Fruit fly (Drosophila melanogaster) whole organism, embryonic: ENCODE results near the gene chrb.

Source experiments
- Blimp-1 ChIP-seq: fragments of 200-800 bp; sonication (Bioruptor generic); optimal IDR thresholded peaks from 3 replicates; lab custom pipeline; 2018; ENCODE audit warnings: missing biosample characterization, missing genetic modification characterization, mild to moderate bottlenecking, moderate library complexity, missing genetic modification reagents
- CG10321 ChIP-seq: fragments of 200-800 bp; sonication (Bioruptor generic); IDR thresholded peaks from 2 replicates; pipeline ENCODE4 v1.3.6; 2022; ENCODE audit warnings: missing biosample characterization, missing genetic modification characterization
- CG10565 ChIP-seq: fragments of 200-800 bp; sonication (Bioruptor generic); optimal IDR thresholded peaks from 3 replicates; lab custom pipeline; 2016; ENCODE audit warnings: missing biosample characterization, mild to moderate bottlenecking, missing genetic modification characterization
- CG11398 ChIP-seq: fragments of 200-800 bp; sonication (Bioruptor generic); optimal IDR thresholded peaks from 2 replicates; lab custom pipeline; 2016; ENCODE audit warnings: missing biosample characterization, missing genetic modification characterization
- CG12071 ChIP-seq: fragments of 200-800 bp; sonication (Bioruptor generic); optimal IDR thresholded peaks from 3 replicates; lab custom pipeline; 2018; ENCODE audit warnings: missing biosample characterization, mild to moderate bottlenecking, missing genetic modification characterization
- CG12155 ChIP-seq: fragments of 200-800 bp; sonication (Bioruptor generic); optimal IDR thresholded peaks from 3 replicates; lab custom pipeline; 2016; ENCODE audit warnings: missing biosample characterization, missing genetic modification characterization
- CG12236 ChIP-seq: fragments of 200-800 bp; sonication (Bioruptor generic); optimal IDR thresholded peaks from 2 replicates; lab custom pipeline; 2016; ENCODE audit warnings: missing biosample characterization, missing genetic modification characterization
- CG13624 ChIP-seq: fragments of 200-800 bp; sonication (Bioruptor generic); optimal IDR thresholded peaks from 2 replicates; lab custom pipeline; 2016; ENCODE audit warnings: missing biosample characterization, missing genetic modification characterization
- CG1647 ChIP-seq: fragments of 200-800 bp; sonication (Bioruptor generic); optimal IDR thresholded peaks from 3 replicates; lab custom pipeline; 2016; ENCODE audit warnings: missing biosample characterization, missing genetic modification characterization
- CG16863 ChIP-seq: fragments of 200-800 bp; sonication (Bioruptor generic); optimal IDR thresholded peaks from 3 replicates; lab custom pipeline; 2016; ENCODE audit warnings: missing biosample characterization, missing genetic modification characterization
- CG17568 ChIP-seq: fragments of 200-800 bp; sonication (Bioruptor generic); optimal IDR thresholded peaks from 2 replicates; lab custom pipeline; 2018; ENCODE audit warnings: missing biosample characterization, mild to moderate bottlenecking, missing genetic modification characterization, moderate library complexity
- CG18599 ChIP-seq: fragments of 200-800 bp; sonication (Bioruptor generic); optimal IDR thresholded peaks from 3 replicates; lab custom pipeline; 2017; ENCODE audit warnings: missing biosample characterization, missing genetic modification characterization, mild to moderate bottlenecking, moderate library complexity, missing genetic modification reagents
- CG18619 ChIP-seq: fragments of 200-800 bp; sonication (Bioruptor generic); optimal IDR thresholded peaks from 3 replicates; lab custom pipeline; 2017; ENCODE audit warnings: missing biosample characterization, mild to moderate bottlenecking, missing genetic modification characterization
- CG3163 ChIP-seq: fragments of 200-800 bp; sonication (Bioruptor generic); optimal IDR thresholded peaks from 3 replicates; lab custom pipeline; 2016; ENCODE audit warnings: missing biosample characterization, missing genetic modification characterization
- CG34376 ChIP-seq: fragments of 200-800 bp; sonication (Bioruptor generic); optimal IDR thresholded peaks from 2 replicates; lab custom pipeline; 2018; ENCODE audit warnings: missing biosample characterization, mild to moderate bottlenecking, missing genetic modification characterization
- CG3847 ChIP-seq: fragments of 200-800 bp; sonication (Bioruptor generic); IDR thresholded peaks from 2 replicates; pipeline ENCODE4 v1.3.6; 2022; ENCODE audit warnings: missing biosample characterization, missing genetic modification characterization
- Dbx ChIP-seq: fragments of 200-800 bp; sonication (Bioruptor generic); IDR thresholded peaks from 3 replicates; pipeline ENCODE4 v1.3.6; 2022; ENCODE audit warnings: missing biosample characterization, missing genetic modification characterization
- Dll ChIP-seq: fragments of 200-800 bp; sonication (Bioruptor generic); IDR thresholded peaks from 4 replicates; pipeline ENCODE4 v1.3.6; 2022; ENCODE audit warnings: missing biosample characterization, missing genetic modification characterization; ENCODE audit not compliant: partially characterized antibody
- Drgx ChIP-seq: fragments of 200-800 bp; sonication (Bioruptor generic); IDR thresholded peaks from 2 replicates; pipeline ENCODE4 v1.3.6; 2022; ENCODE audit warnings: missing biosample characterization, missing genetic modification characterization
- Kr ChIP-seq: fragments of 200-800 bp; sonication (Bioruptor generic); optimal IDR thresholded peaks from 2 replicates; lab custom pipeline; 2017; ENCODE audit warnings: missing biosample characterization, mild to moderate bottlenecking, missing genetic modification characterization
- Max ChIP-seq: fragments of 200-800 bp; sonication (Bioruptor generic); optimal IDR thresholded peaks from 2 replicates; lab custom pipeline; 2016; ENCODE audit warnings: missing biosample characterization, mild to moderate bottlenecking, missing genetic modification characterization
- Med ChIP-seq: fragments of 200-800 bp; sonication (Bioruptor generic); peaks from one replicate; lab custom pipeline; 2016; ENCODE audit warnings: missing biosample characterization, missing genetic modification characterization, mild to moderate bottlenecking, inconsistent platforms, moderate library complexity
- Oli ChIP-seq: fragments of 200-800 bp; sonication (Bioruptor generic); optimal IDR thresholded peaks from 2 replicates; lab custom pipeline; 2018; ENCODE audit warnings: missing biosample characterization, mild to moderate bottlenecking, missing genetic modification characterization, moderate library complexity
- Rx ChIP-seq: fragments of 200-800 bp; sonication (Bioruptor generic); IDR thresholded peaks from 2 replicates; pipeline ENCODE4 v1.3.6; 2022; ENCODE audit warnings: missing biosample characterization, missing genetic modification characterization
- Sin3A ChIP-seq: fragments of >200 bp; optimal IDR thresholded peaks from 2 replicates; lab custom pipeline; 2018
- Trl ChIP-seq, 3 experiments: fragments of >200 bp in 2 of 3; fragments of 200-800 bp in 1 of 3; sonication (Bioruptor generic) in 1 of 3; optimal IDR thresholded peaks; 2 replicates in 1 of 3; 3 replicates in 2 of 3; lab custom pipeline; 2016 to 2017; ENCODE audit warnings: missing biosample characterization in 1 of 3, missing genetic modification characterization in 1 of 3
- al ChIP-seq: fragments of 200-800 bp; sonication (Bioruptor generic); IDR thresholded peaks from 2 replicates; pipeline ENCODE4 v1.3.6; 2022; ENCODE audit warnings: missing biosample characterization, missing genetic modification characterization
- ara ChIP-seq: fragments of 200-800 bp; sonication (Bioruptor generic); IDR thresholded peaks from 2 replicates; pipeline ENCODE4 v1.3.6; 2022; ENCODE audit warnings: missing biosample characterization, missing genetic modification characterization
- bsh ChIP-seq, 2 experiments: fragments of 200-800 bp; sonication (Bioruptor generic); optimal IDR thresholded peaks; 2 replicates each; lab custom pipeline; 2017 to 2018; ENCODE audit warnings: mild to moderate bottlenecking in 2 of 2, missing biosample characterization in 2 of 2, missing genetic modification characterization in 2 of 2, moderate library complexity in 1 of 2
- btn ChIP-seq: fragments of 200-800 bp; sonication (Bioruptor generic); optimal IDR thresholded peaks from 2 replicates; lab custom pipeline; 2016; ENCODE audit warnings: missing biosample characterization, missing genetic modification characterization
- cwo ChIP-seq: fragments of 200-800 bp; sonication (Bioruptor generic); optimal IDR thresholded peaks from 3 replicates; lab custom pipeline; 2017; ENCODE audit warnings: missing biosample characterization, missing genetic modification characterization, mild to moderate bottlenecking, moderate library complexity, missing genetic modification reagents
- dpn ChIP-seq, 2 experiments: fragments of 200-800 bp; sonication (Bioruptor generic); optimal IDR thresholded peaks; 3 replicates each; lab custom pipeline; 2016; ENCODE audit warnings: missing biosample characterization in 2 of 2, missing genetic modification characterization in 2 of 2
- dysf ChIP-seq: fragments of 200-800 bp; sonication (Bioruptor generic); IDR thresholded peaks from 3 replicates; pipeline ENCODE4 v1.3.6; 2022; ENCODE audit warnings: missing biosample characterization, missing genetic modification characterization
- gce ChIP-seq: fragments of 200-800 bp; sonication (Bioruptor generic); IDR thresholded peaks from 3 replicates; pipeline ENCODE4 v1.3.6; 2022; ENCODE audit warnings: missing biosample characterization, missing genetic modification characterization
- gcm ChIP-seq: fragments of 200-800 bp; sonication (Bioruptor generic); optimal IDR thresholded peaks from 2 replicates; lab custom pipeline; 2019; ENCODE audit warnings: missing biosample characterization, mild to moderate bottlenecking, missing genetic modification characterization, moderate library complexity
- luna ChIP-seq: fragments of 200-800 bp; sonication (Bioruptor generic); optimal IDR thresholded peaks from 2 replicates; lab custom pipeline; 2016; ENCODE audit warnings: missing biosample characterization, missing genetic modification characterization
- mirr ChIP-seq: fragments of 200-800 bp; sonication (Bioruptor generic); optimal IDR thresholded peaks from 3 replicates; lab custom pipeline; 2018; ENCODE audit warnings: missing biosample characterization, mild to moderate bottlenecking, missing genetic modification characterization
- p53 ChIP-seq: fragments of 200-800 bp; sonication (Bioruptor generic); optimal IDR thresholded peaks from 2 replicates; lab custom pipeline; 2016; ENCODE audit warnings: missing biosample characterization, missing genetic modification characterization
- pros ChIP-seq: fragments of 200-800 bp; sonication (Bioruptor generic); optimal IDR thresholded peaks from 3 replicates; lab custom pipeline; 2019; ENCODE audit warnings: missing biosample characterization, mild to moderate bottlenecking, missing genetic modification characterization, moderate library complexity
- repo ChIP-seq: fragments of 200-800 bp; sonication (Bioruptor generic); optimal IDR thresholded peaks from 2 replicates; lab custom pipeline; 2016; ENCODE audit warnings: missing biosample characterization, missing genetic modification characterization
- row ChIP-seq: fragments of 200-800 bp; sonication (Bioruptor generic); IDR thresholded peaks from 3 replicates; pipeline ENCODE4 v1.3.6; 2022; ENCODE audit warnings: missing biosample characterization, missing genetic modification characterization
- shn ChIP-seq: fragments of 200-800 bp; sonication (Bioruptor generic); optimal IDR thresholded peaks from 3 replicates; lab custom pipeline; 2016; ENCODE audit warnings: missing biosample characterization, missing genetic modification characterization
- sima ChIP-seq: fragments of 200-800 bp; sonication (Bioruptor generic); optimal IDR thresholded peaks from 2 replicates; lab custom pipeline; 2016; ENCODE audit warnings: missing biosample characterization, missing genetic modification characterization
- sob ChIP-seq: fragments of 200-800 bp; sonication (Bioruptor generic); IDR thresholded peaks from 2 replicates; pipeline ENCODE4 v1.3.6; 2022; ENCODE audit warnings: missing biosample characterization, missing genetic modification characterization
- tna ChIP-seq: fragments of 200-800 bp; sonication (Bioruptor generic); IDR thresholded peaks from 2 replicates; pipeline ENCODE4 v1.3.6; 2022; ENCODE audit warnings: missing biosample characterization, missing genetic modification characterization; ENCODE audit not compliant: partially characterized antibody
- tx ChIP-seq: fragments of 200-800 bp; sonication (Bioruptor generic); optimal IDR thresholded peaks from 2 replicates; lab custom pipeline; 2016; ENCODE audit warnings: missing biosample characterization, missing genetic modification characterization
- z ChIP-seq: fragments of 200-800 bp; sonication (Bioruptor generic); IDR thresholded peaks from 3 replicates; pipeline ENCODE4 v1.3.6; 2022; ENCODE audit warnings: missing biosample characterization, missing genetic modification characterization
- zen ChIP-seq: fragments of 200-800 bp; sonication (Bioruptor generic); optimal IDR thresholded peaks from 3 replicates; lab custom pipeline; 2018; ENCODE audit warnings: missing biosample characterization, mild to moderate bottlenecking, missing genetic modification characterization, moderate library complexity

The chrb gene

DNA sequence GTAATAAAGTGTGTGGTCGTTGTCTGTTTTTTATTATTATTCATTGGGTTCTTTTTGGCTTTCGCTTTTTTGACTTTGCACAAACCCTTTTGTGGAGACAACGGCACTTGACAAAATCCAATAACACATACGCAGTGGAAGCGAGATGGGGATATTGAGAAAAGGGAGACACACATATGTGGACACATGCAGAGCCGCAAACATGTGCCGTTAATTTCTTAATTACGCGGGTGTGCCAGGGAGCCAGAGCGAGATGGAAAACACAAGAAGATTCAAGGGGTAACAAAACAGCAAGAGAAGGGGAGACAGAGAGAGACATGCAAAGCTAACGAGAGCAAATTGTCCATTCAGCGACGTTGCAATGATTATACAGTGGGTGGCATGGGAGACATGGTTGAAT lies 5.1 kb downstream of the chrb start (continued):
- 0 out of 4 replicates have a peak, but pooled peaks have one; percentile 18 for TF ChIP-seq Dll (GFP tag; lab: Robert Waterston, UW)
- TF ChIP-seq CG3847 (GFP tag; lab: Robert Waterston, UW), result 0 out of 2 replicates have a peak, but pooled peaks have one; percentile 21
- no peak for TF ChIP-seq CG13624 (GFP tag; lab: Kevin White, UChicago)
- TF ChIP-seq tna (GFP tag; lab: Robert Waterston, UW), result peak; percentile 31; the same call in 1 of the 2 replicates
- TF ChIP-seq CG34376, result no peak
- peak; percentile 4 for TF ChIP-seq btn (GFP tag; lab: Kevin White, UChicago)
- peak; percentile 65 for TF ChIP-seq Med (GFP tag; lab: Kevin White, UChicago)
- TF ChIP-seq gce, result 0 out of 3 replicates have a peak, but pooled peaks have one; percentile 7
- TF ChIP-seq sima (GFP tag; lab: Kevin White, UChicago), result no peak
- peak; percentile 45 for TF ChIP-seq gcm (GFP tag; lab: Kevin White, UChicago)
- TF ChIP-seq z, result 0 out of 3 replicates have a peak, but pooled peaks have one; percentile 49
- TF ChIP-seq al (GFP tag; lab: Robert Waterston, UW), result 0 out of 2 replicates have a peak, but pooled peaks have one; percentile 15
- peak; percentile 9 for TF ChIP-seq repo (GFP tag; lab: Kevin White, UChicago)
- TF ChIP-seq CG18619 (GFP tag; lab: Kevin White, UChicago), result no peak
- TF ChIP-seq CG18599 (GFP tag; lab: Kevin White, UChicago), result peak; percentile 1
- no peak for TF ChIP-seq Max (GFP tag; lab: Kevin White, UChicago)
- TF ChIP-seq CG12236 (GFP tag; lab: Kevin White, UChicago), result no peak
- peak; percentile 27; the same call in 1 of the 2 replicates for TF ChIP-seq Drgx (GFP tag; lab: Robert Waterston, UW)
- peak; percentile 52 for TF ChIP-seq Blimp-1 (GFP tag; lab: Kevin White, UChicago)
- TF ChIP-seq Dbx (GFP tag; lab: Robert Waterston, UW), result 0 out of 3 replicates have a peak, but pooled peaks have one; percentile 30
- no peak for TF ChIP-seq CG12155 (GFP tag; lab: Kevin White, UChicago)
- peak; percentile 4 to 19 for TF ChIP-seq Trl (optimal IDR thresholded peaks at IDR 0.05; lab: Kevin White, UChicago)
- TF ChIP-seq Trl (GFP tag; optimal IDR thresholded peaks at IDR 0.05; lab: Kevin White, UChicago), result no peak
- no peak for TF ChIP-seq Kr (GFP tag; lab: Kevin White, UChicago)
- peak; percentile 65; the same call in 1 of the 2 replicates for TF ChIP-seq CG10321 (GFP tag; lab: Robert Waterston, UW)
- TF ChIP-seq dpn (GFP tag; optimal IDR thresholded peaks at IDR 0.05; lab: Kevin White, UChicago), result peak in 1 of 2 experiments; percentile 0
- TF ChIP-seq CG16863 (GFP tag; lab: Kevin White, UChicago), result no peak
- TF ChIP-seq cwo (GFP tag; lab: Kevin White, UChicago), result peak; percentile 3
- TF ChIP-seq CG11398 (GFP tag; lab: Kevin White, UChicago), result peak; percentile 27
- 0 out of 2 replicates have a peak, but pooled peaks have one; percentile 12 for TF ChIP-seq sob (GFP tag; lab: Robert Waterston, UW)
- no peak for TF ChIP-seq CG10565 (GFP tag; lab: Kevin White, UChicago)
- peak; percentile 13 for TF ChIP-seq p53 (GFP tag; lab: Kevin White, UChicago)
- TF ChIP-seq Oli, result no peak
- 0 out of 3 replicates have a peak, but pooled peaks have one; percentile 15 for TF ChIP-seq dysf (GFP tag; lab: Robert Waterston, UW)
- no peak for TF ChIP-seq Rx (GFP tag; lab: Robert Waterston, UW)
- TF ChIP-seq CG3163, result peak; percentile 34
- peak; percentile 17 for TF ChIP-seq zen (tag; lab: Kevin White, UChicago)
- no peak for TF ChIP-seq CG12071 (GFP tag; lab: Kevin White, UChicago)
- peak in 1 of 2 experiments; percentile 35 for TF ChIP-seq bsh (GFP tag; optimal IDR thresholded peaks at IDR 0.05; lab: Kevin White, UChicago)
- TF ChIP-seq mirr (GFP tag; lab: Kevin White, UChicago), result peak; percentile 30
- TF ChIP-seq row (GFP tag; lab: Robert Waterston, UW), result 0 out of 3 replicates have a peak, but pooled peaks have one; percentile 14
- TF ChIP-seq Sin3A (lab: Kevin White, UChicago), result no peak
- TF ChIP-seq CG1647, result peak; percentile 38
- peak; percentile 34 for TF ChIP-seq tx (GFP tag; lab: Kevin White, UChicago)
- no peak for TF ChIP-seq luna (GFP tag; lab: Kevin White, UChicago)
- 0 out of 2 replicates have a peak, but pooled peaks have one; percentile 24 for TF ChIP-seq ara (GFP tag; lab: Robert Waterston, UW)
- no peak for TF ChIP-seq CG17568 (GFP tag; lab: Kevin White, UChicago)
- peak; percentile 38 for TF ChIP-seq pros (GFP tag; lab: Kevin White, UChicago)
- no peak for TF ChIP-seq shn
